Fruit fly (Drosophila melanogaster) S2 (cell line): Measurements from ENCODE around the gene Mco1.

Experiments used
- CG8478 ChIP-seq: fragments of >200 bp; optimal IDR thresholded peaks from 2 replicates; lab custom pipeline; 2018
- CTCF ChIP-seq, 2 experiments: fragments of >200 bp; optimal IDR thresholded peaks; 2 replicates each; lab custom pipeline; 2018

DNA sequence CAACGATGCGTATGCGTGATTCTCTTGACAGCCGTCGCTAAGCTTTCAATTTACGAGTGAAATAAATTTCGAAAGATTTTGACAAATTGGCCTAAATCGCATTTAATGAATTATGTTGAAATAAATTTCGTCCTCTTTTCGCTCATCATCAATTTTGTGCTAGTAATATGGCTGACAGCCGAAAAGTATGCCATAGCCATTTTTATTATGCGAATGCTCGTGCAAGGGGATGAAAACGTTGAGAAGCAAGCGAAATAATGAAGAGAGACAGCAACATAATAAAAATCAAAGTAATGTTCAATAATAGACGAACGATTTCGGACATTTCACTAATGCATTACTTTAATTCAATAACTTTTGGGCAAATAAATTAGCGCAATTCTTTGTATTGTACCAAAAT is 30.1 kb upstream of the Mco1 start:
- no peak for TF ChIP-seq CG8478 (lab: Kevin White, UChicago)
- TF ChIP-seq CTCF (optimal IDR thresholded peaks at IDR 0.05; lab: Kevin White, UChicago), result no peak
